Worm (Caenorhabditis elegans) whole organism, late embryonic: ENCODE results near the gene Y105C5A.24.

Experiments
- C08G9.2 ChIP-seq: sonication (generic microtip); optimal IDR thresholded peaks from 2 replicates; lab custom pipeline; 2016; ENCODE audit warnings: mild to moderate bottlenecking, missing genetic modification characterization, moderate library complexity, missing compliant biosample characterization
- C38D4.7 ChIP-seq: fragments of 200-800 bp; sonication (Bioruptor generic); optimal IDR thresholded peaks from 2 replicates; lab custom pipeline; 2018; ENCODE audit warnings: mild to moderate bottlenecking, missing genetic modification characterization, moderate library complexity, missing compliant biosample characterization
- K09A11.1 ChIP-seq: sonication (generic microtip); optimal IDR thresholded peaks from 2 replicates; lab custom pipeline; 2017; ENCODE audit warnings: antibody characterized with exemption, mild to moderate bottlenecking, missing genetic modification characterization, missing compliant biosample characterization; ENCODE audit not compliant: insufficient read depth
- T23F11.4 ChIP-seq: fragments of 200-800 bp; sonication (Bioruptor generic); optimal IDR thresholded peaks from 2 replicates; lab custom pipeline; 2018; ENCODE audit warnings: mild to moderate bottlenecking, missing genetic modification characterization, missing compliant biosample characterization
- Y22D7AL.16 ChIP-seq: sonication (generic microtip); optimal IDR thresholded peaks from 2 replicates; lab custom pipeline; 2016; ENCODE audit warnings: missing genetic modification characterization, missing compliant biosample characterization
- ama-1 ChIP-seq: fragments of 150-350 bp; optimal IDR thresholded peaks from 2 replicates; lab custom pipeline; 2014
- ceh-18 ChIP-seq: sonication (generic microtip); optimal IDR thresholded peaks from 2 replicates; lab custom pipeline; 2016; ENCODE audit warnings: missing genetic modification characterization, missing compliant biosample characterization
- ceh-22 ChIP-seq: sonication (generic microtip); optimal IDR thresholded peaks from 2 replicates; lab custom pipeline; 2017; ENCODE audit warnings: missing biosample characterization, missing genetic modification characterization
- ceh-24 ChIP-seq: sonication (generic microtip); optimal IDR thresholded peaks from 2 replicates; lab custom pipeline; 2016; ENCODE audit warnings: mild to moderate bottlenecking, missing genetic modification characterization, missing compliant biosample characterization
- ceh-31 ChIP-seq: sonication (generic microtip); optimal IDR thresholded peaks from 2 replicates; lab custom pipeline; 2016; ENCODE audit warnings: missing genetic modification characterization, missing compliant biosample characterization
- ceh-34 ChIP-seq: sonication (generic microtip); optimal IDR thresholded peaks from 2 replicates; lab custom pipeline; 2016; ENCODE audit warnings: mild to moderate bottlenecking, missing genetic modification characterization, missing compliant biosample characterization
- ceh-45 ChIP-seq: fragments of 200-800 bp; sonication (Bioruptor generic); IDR thresholded peaks from 2 replicates; pipeline ENCODE4 v1.3.6; 2022; ENCODE audit warnings: missing genetic modification reagents, missing genetic modification characterization, missing compliant biosample characterization
- ceh-48 ChIP-seq: sonication (generic microtip); optimal IDR thresholded peaks from 2 replicates; lab custom pipeline; 2016; ENCODE audit warnings: missing genetic modification characterization, inconsistent platforms, missing compliant biosample characterization
- ceh-9 ChIP-seq: sonication (generic microtip); optimal IDR thresholded peaks from 2 replicates; lab custom pipeline; 2016; ENCODE audit warnings: mild to moderate bottlenecking, missing genetic modification characterization, inconsistent platforms, missing compliant biosample characterization
- che-1 ChIP-seq: sonication (generic microtip); optimal IDR thresholded peaks from 2 replicates; lab custom pipeline; 2016; ENCODE audit warnings: mild to moderate bottlenecking, missing genetic modification characterization, missing compliant biosample characterization
- dmd-4 ChIP-seq: sonication (generic microtip); optimal IDR thresholded peaks from 2 replicates; lab custom pipeline; 2016; ENCODE audit warnings: borderline replicate concordance, missing genetic modification characterization, missing compliant biosample characterization
- dve-1 ChIP-seq: sonication (generic microtip); optimal IDR thresholded peaks from 2 replicates; lab custom pipeline; 2017; ENCODE audit warnings: antibody characterized with exemption, mild to moderate bottlenecking, missing genetic modification characterization, missing compliant biosample characterization
- ets-4 ChIP-seq: sonication (generic microtip); optimal IDR thresholded peaks from 2 replicates; lab custom pipeline; 2016; ENCODE audit warnings: missing genetic modification characterization, missing compliant biosample characterization
- fkh-10 ChIP-seq: fragments of 150-350 bp; optimal IDR thresholded peaks from 2 replicates; lab custom pipeline; 2014; ENCODE audit warnings: missing biosample characterization, missing genetic modification reagents, missing genetic modification characterization
- hlh-13 ChIP-seq: fragments of 200-800 bp; sonication (Bioruptor generic); optimal IDR thresholded peaks from 2 replicates; lab custom pipeline; 2018; ENCODE audit warnings: mild to moderate bottlenecking, missing genetic modification characterization, missing compliant biosample characterization
- hlh-15 ChIP-seq: sonication (generic microtip); optimal IDR thresholded peaks from 2 replicates; lab custom pipeline; 2016; ENCODE audit warnings: missing genetic modification characterization, missing compliant biosample characterization
- hlh-6 ChIP-seq: sonication (generic microtip); optimal IDR thresholded peaks from 2 replicates; lab custom pipeline; 2016; ENCODE audit warnings: missing genotype, missing genetic modification characterization, missing compliant biosample characterization
- hlh-8 ChIP-seq: sonication (generic microtip); optimal IDR thresholded peaks from 2 replicates; lab custom pipeline; 2016; ENCODE audit warnings: missing genotype, missing genetic modification characterization, missing compliant biosample characterization
- madf-2 ChIP-seq: sonication (generic microtip); optimal IDR thresholded peaks from 2 replicates; lab custom pipeline; 2017; ENCODE audit warnings: missing genetic modification characterization, missing compliant biosample characterization
- nfya-1 ChIP-seq: sonication (generic microtip); optimal IDR thresholded peaks from 2 replicates; lab custom pipeline; 2017; ENCODE audit warnings: missing genetic modification characterization, mild to moderate bottlenecking, missing compliant biosample characterization, antibody characterized with exemption, moderate library complexity
- npax-4 ChIP-seq: sonication (generic microtip); optimal IDR thresholded peaks from 2 replicates; lab custom pipeline; 2016; ENCODE audit warnings: missing genetic modification characterization, missing compliant biosample characterization
- pha-2 ChIP-seq: sonication (generic microtip); optimal IDR thresholded peaks from 2 replicates; lab custom pipeline; 2017; ENCODE audit warnings: mild to moderate bottlenecking, missing genetic modification characterization, missing compliant biosample characterization
- pha-4 ChIP-seq: fragments of 150-350 bp; optimal IDR thresholded peaks from 2 replicates; lab custom pipeline; 2018; ENCODE audit warnings: missing biosample characterization, missing genetic modification reagents, missing genetic modification characterization
- pqm-1 ChIP-seq: sonication (generic microtip); optimal IDR thresholded peaks from 2 replicates; lab custom pipeline; 2016; ENCODE audit warnings: missing genetic modification characterization, missing compliant biosample characterization
- rnt-1 ChIP-seq: sonication (generic microtip); optimal IDR thresholded peaks from 2 replicates; lab custom pipeline; 2016; ENCODE audit warnings: missing genetic modification characterization, missing compliant biosample characterization
- sdc-2 ChIP-seq: sonication (generic microtip); optimal IDR thresholded peaks from 2 replicates; lab custom pipeline; 2016; ENCODE audit warnings: missing genotype, missing genetic modification characterization, missing compliant biosample characterization
- sox-4 ChIP-seq: sonication (generic microtip); optimal IDR thresholded peaks from 2 replicates; lab custom pipeline; 2017; ENCODE audit warnings: mild to moderate bottlenecking, missing genetic modification characterization, inconsistent platforms, missing compliant biosample characterization
- tbx-7 ChIP-seq: sonication (generic microtip); optimal IDR thresholded peaks from 2 replicates; lab custom pipeline; 2016; ENCODE audit warnings: missing genotype, missing genetic modification characterization, missing compliant biosample characterization
- unc-3 ChIP-seq, 2 experiments: fragments of 200-800 bp in 1 of 2; sonication (Bioruptor generic) in 1 of 2; sonication (generic microtip) in 1 of 2; conservative IDR thresholded peaks in 1 of 2; optimal IDR thresholded peaks in 1 of 2; 2 replicates each; pipeline versions ENCODE4 v1.3.6 to Lab custom; 2016 to 2022; ENCODE audit warnings: missing compliant biosample characterization in 2 of 2, missing genetic modification characterization in 2 of 2, missing genetic modification reagents in 1 of 2
- unc-42 ChIP-seq: sonication (generic microtip); optimal IDR thresholded peaks from 2 replicates; lab custom pipeline; 2016; ENCODE audit warnings: missing genotype, missing genetic modification characterization, missing compliant biosample characterization
- unc-86 ChIP-seq: sonication (generic microtip); optimal IDR thresholded peaks from 2 replicates; lab custom pipeline; 2016; ENCODE audit warnings: missing genetic modification characterization, missing compliant biosample characterization
- zip-5 ChIP-seq: sonication (generic microtip); optimal IDR thresholded peaks from 2 replicates; lab custom pipeline; 2016; ENCODE audit warnings: missing genetic modification characterization, missing compliant biosample characterization
- ztf-16 ChIP-seq: sonication (generic microtip); optimal IDR thresholded peaks from 2 replicates; lab custom pipeline; 2017; ENCODE audit warnings: missing genetic modification characterization, missing compliant biosample characterization

The Y105C5A.24 gene

DNA sequence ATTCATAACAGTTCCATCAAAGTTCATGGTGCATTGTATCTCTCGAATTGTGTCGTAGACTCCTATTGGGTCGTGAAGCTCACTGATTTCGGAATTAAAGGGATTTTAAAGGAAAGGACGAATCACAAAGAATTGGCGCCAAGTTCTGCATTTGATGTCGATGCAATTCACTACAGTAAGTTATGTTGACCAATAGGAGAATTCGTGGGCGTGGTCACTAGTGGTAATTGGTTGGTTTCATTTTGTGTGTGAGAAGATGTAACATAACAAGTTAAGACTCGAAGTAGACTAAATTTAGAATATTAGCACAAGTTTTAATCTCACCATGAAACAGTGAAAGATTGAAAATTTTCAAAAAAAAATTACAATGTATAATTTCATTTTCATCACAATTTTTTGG is 28.6 kb downstream of the Y105C5A.24 start:
- TF ChIP-seq ceh-22 (tag; lab: Kevin White, UChicago) = no peak
- no peak for TF ChIP-seq che-1 (tag; lab: Kevin White, UChicago)
- no peak for TF ChIP-seq ama-1
- TF ChIP-seq nfya-1 (tag; lab: Kevin White, UChicago) = peak; percentile 55
- TF ChIP-seq zip-5 = no peak

DNA sequence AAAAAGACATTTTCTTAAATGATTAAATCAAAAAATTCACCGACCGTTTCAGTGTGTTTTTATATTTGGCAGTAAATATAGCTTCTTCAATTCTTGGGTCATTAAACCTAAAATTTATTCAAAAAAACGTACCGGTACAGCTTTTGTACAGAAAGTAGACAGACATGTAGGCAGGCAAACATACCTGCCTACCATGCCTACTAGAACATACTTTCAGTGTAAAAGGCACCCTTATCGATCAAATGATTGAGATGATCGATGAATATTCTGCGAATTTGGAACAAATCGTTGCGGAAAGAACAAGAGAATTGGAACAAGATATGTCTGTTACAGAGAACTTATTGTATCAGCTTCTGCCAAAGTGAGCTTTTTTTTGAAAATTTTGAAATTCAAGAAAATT is 30.4 kb downstream of the Y105C5A.24 start:
- TF ChIP-seq ceh-48 = no peak
- TF ChIP-seq hlh-8 (tag; lab: Kevin White, UChicago) = no peak

DNA sequence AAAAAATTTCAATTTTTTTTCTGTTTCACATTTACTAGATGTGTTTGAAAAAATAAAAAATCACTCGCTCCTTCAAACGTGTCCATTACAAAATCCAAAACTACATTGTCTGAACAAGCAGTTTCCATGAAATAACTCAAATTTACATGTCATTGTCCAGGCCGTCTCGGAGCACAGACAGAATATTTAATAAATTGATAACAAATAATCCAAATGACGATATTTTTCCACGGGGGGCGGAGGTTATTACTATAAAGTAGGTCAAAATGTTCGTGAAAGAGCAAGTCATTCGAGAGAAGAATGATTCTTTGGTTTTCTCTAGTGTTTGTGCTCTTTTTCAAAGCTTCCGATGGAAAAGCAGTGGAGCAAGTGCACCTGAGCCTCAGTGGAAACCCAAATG is 34.2 kb downstream of the Y105C5A.24 start, which contains the start of gene Y105C5B.3:
TSS of gene Y105C5B.3 (plus strand) at position 301 of the 400 bp plus-strand sequence.
- TF ChIP-seq ceh-45 (GFP tag; lab: Robert Waterston, UW) (no peak), Y22D7AL.16 (tag; lab: Kevin White, UChicago) (no peak), T23F11.4 (GFP tag; lab: Kevin White, UChicago) (no peak), fkh-10 (no peak), dmd-4 (tag; lab: Kevin White, UChicago) (no peak), rnt-1 (tag; lab: Kevin White, UChicago) (no peak), sdc-2 (tag; lab: Kevin White, UChicago) (no peak), sox-4 (no peak), hlh-13 (GFP tag; lab: Kevin White, UChicago) (no peak), K09A11.1 (tag; lab: Kevin White, UChicago) (no peak), madf-2 (tag; lab: Kevin White, UChicago) (no peak), pqm-1 (tag; lab: Kevin White, UChicago) (no peak), ceh-24 (tag; lab: Kevin White, UChicago) (no peak)

DNA sequence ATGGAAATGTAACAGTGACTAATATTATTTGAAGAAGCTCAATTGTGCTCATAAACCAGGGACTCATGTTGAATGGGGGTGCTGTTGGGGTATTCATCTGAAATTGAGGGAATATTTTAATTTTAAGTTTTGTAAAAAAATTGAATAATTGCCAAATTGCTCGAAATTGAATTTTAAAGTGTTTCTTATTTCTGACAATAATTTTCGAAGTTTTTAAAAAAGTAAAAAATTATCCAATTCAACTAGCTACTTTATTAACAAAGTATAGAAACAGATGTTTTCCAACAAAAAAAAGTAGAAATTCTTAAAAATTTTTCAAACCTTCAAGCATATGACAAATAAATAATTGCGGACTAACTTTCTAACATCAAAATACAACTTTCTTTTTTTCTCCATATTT is 44.5 kb downstream of the Y105C5A.24 start, which contains the start of gene srv-14:
TSS of gene srv-14 (minus strand) at position 101 of the 400 bp plus-strand sequence.
- TF ChIP-seq ceh-9 (tag; lab: Kevin White, UChicago) = no peak
- no peak for TF ChIP-seq unc-86 (tag; lab: Kevin White, UChicago)
- no peak for TF ChIP-seq npax-4
- no peak for TF ChIP-seq ceh-18 (tag; lab: Kevin White, UChicago)
- TF ChIP-seq, all 69 proteins: peak for 0

DNA sequence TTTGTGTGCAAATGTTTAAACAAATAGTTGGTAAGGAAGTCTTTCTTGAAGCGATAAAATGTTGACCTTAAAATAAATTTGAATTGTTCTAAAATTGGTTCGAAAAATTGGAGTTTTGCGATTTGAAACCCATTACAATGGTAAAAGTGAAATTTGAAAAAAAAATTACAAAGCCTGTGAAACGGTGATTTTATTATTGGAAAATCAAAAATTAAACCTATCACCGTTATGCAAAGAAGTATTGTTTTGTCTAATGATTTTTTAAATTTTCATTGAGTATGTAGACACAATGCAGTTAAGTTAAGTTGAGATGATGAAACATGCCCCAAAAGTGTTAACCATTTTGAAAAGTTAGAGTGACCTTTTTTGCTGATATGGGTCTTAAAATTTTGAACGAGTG is 45.1 kb downstream of the Y105C5A.24 start:
- no peak for TF ChIP-seq zip-5
- no peak for TF ChIP-seq C08G9.2 (tag; lab: Kevin White, UChicago)
- TF ChIP-seq hlh-8 (tag; lab: Kevin White, UChicago) = no peak
- TF ChIP-seq unc-42 = no peak
- TF ChIP-seq madf-2 (tag; lab: Kevin White, UChicago) = no peak
- TF ChIP-seq hlh-6 = no peak
- no peak for TF ChIP-seq ztf-16 (tag; lab: Kevin White, UChicago)
- no peak for TF ChIP-seq ets-4
- no peak for TF ChIP-seq unc-3 (GFP tag; conservative IDR thresholded peaks at IDR 0.05; lab: Robert Waterston, UW)
- no peak for TF ChIP-seq unc-3 (tag; optimal IDR thresholded peaks at IDR 0.05; lab: Kevin White, UChicago)
- no peak for TF ChIP-seq tbx-7 (tag; lab: Kevin White, UChicago)
- TF ChIP-seq ceh-31 (tag; lab: Kevin White, UChicago) = no peak
- no peak for TF ChIP-seq dve-1 (tag; lab: Kevin White, UChicago)
- TF ChIP-seq ceh-24 (tag; lab: Kevin White, UChicago) = no peak
- no peak for TF ChIP-seq hlh-15 (tag; lab: Kevin White, UChicago)
- no peak for TF ChIP-seq pha-2 (tag; lab: Kevin White, UChicago)
- no peak for TF ChIP-seq ceh-34
- TF ChIP-seq C38D4.7 = no peak
- no peak for TF ChIP-seq pha-4 (tag; lab: Kevin White, UChicago)
